Worm (Caenorhabditis elegans) whole organism, L1 larva: Measurements from ENCODE around the gene dod-17.

ENCODE experiments used
- C04F5.9 ChIP-seq: sonication (generic microtip); optimal IDR thresholded peaks from 2 replicates; lab custom pipeline; 2016; ENCODE audit warnings: missing genetic modification characterization, missing compliant biosample characterization
- C16A3.4 ChIP-seq: fragments of 150-350 bp; optimal IDR thresholded peaks from 2 replicates; lab custom pipeline; 2014; ENCODE audit warnings: missing biosample characterization, missing genetic modification characterization
- F16B12.6 ChIP-seq: fragments of 150-350 bp; optimal IDR thresholded peaks from 2 replicates; lab custom pipeline; 2014; ENCODE audit warnings: missing biosample characterization, missing genetic modification characterization
- ceh-8 ChIP-seq: fragments of 200-800 bp; sonication (Bioruptor generic); optimal IDR thresholded peaks from 2 replicates; lab custom pipeline; 2018; ENCODE audit warnings: mild to moderate bottlenecking, missing genetic modification characterization, moderate library complexity, missing compliant biosample characterization
- ceh-82 ChIP-seq, 3 experiments: fragments of 150-350 bp in 1 of 3; sonication (generic microtip) in 2 of 3; optimal IDR thresholded peaks; 2 replicates each; lab custom pipeline; 2014 to 2017; ENCODE audit warnings: missing biosample characterization in 3 of 3, missing genetic modification characterization in 3 of 3
- ceh-88 ChIP-seq: fragments of 200-800 bp; sonication (Bioruptor generic); IDR thresholded peaks from 2 replicates; pipeline ENCODE4 v1.3.6; 2022; ENCODE audit warnings: missing genetic modification characterization, missing compliant biosample characterization
- ceh-90 ChIP-seq: sonication (generic microtip); optimal IDR thresholded peaks from 2 replicates; lab custom pipeline; 2016; ENCODE audit warnings: missing genetic modification characterization, missing compliant biosample characterization
- ces-1 ChIP-seq: fragments of 150-350 bp; optimal IDR thresholded peaks from 2 replicates; lab custom pipeline; 2014; ENCODE audit warnings: missing biosample characterization, missing genetic modification reagents, missing genetic modification characterization
- dpl-1 ChIP-seq, 3 experiments: fragments of 150-350 bp in 2 of 3; sonication (generic microtip) in 1 of 3; optimal IDR thresholded peaks; 2 replicates each; lab custom pipeline; 2014 to 2017; ENCODE audit warnings: missing biosample characterization in 3 of 3, missing genetic modification characterization in 3 of 3, missing genetic modification reagents in 3 of 3
- elt-2 ChIP-seq: sonication (generic microtip); optimal IDR thresholded peaks from 2 replicates; lab custom pipeline; 2016; ENCODE audit warnings: missing genetic modification characterization, mild to moderate bottlenecking, inconsistent platforms, missing compliant biosample characterization, missing genetic modification reagents
- fkh-10 ChIP-seq: sonication (generic microtip); optimal IDR thresholded peaks from 2 replicates; lab custom pipeline; 2017; ENCODE audit warnings: missing biosample characterization, missing genetic modification reagents, missing genetic modification characterization
- fos-1 ChIP-seq: fragments of 150-350 bp; optimal IDR thresholded peaks from 2 replicates; lab custom pipeline; 2014; ENCODE audit warnings: missing biosample characterization, missing genetic modification characterization
- grh-1 ChIP-seq: fragments of 200-800 bp; sonication (Bioruptor generic); IDR thresholded peaks from 2 replicates; pipeline ENCODE4 v1.3.6; 2022; ENCODE audit warnings: missing genetic modification reagents, missing genetic modification characterization, missing compliant biosample characterization
- hlh-4 ChIP-seq: sonication (generic microtip); optimal IDR thresholded peaks from 2 replicates; lab custom pipeline; 2016; ENCODE audit warnings: mild to moderate bottlenecking, missing genetic modification characterization, missing compliant biosample characterization
- hpl-2 ChIP-seq: fragments of 150-350 bp; optimal IDR thresholded peaks from 2 replicates; lab custom pipeline; 2014; ENCODE audit warnings: missing biosample characterization, missing genetic modification reagents, missing genetic modification characterization
- irx-1 ChIP-seq: sonication (generic microtip); optimal IDR thresholded peaks from 2 replicates; lab custom pipeline; 2016; ENCODE audit warnings: missing genetic modification characterization, missing compliant biosample characterization
- isw-1 ChIP-seq: fragments of 200-800 bp; sonication (Bioruptor generic); IDR thresholded peaks from 2 replicates; pipeline ENCODE4 v1.3.6; 2022; ENCODE audit warnings: missing genetic modification characterization, missing compliant biosample characterization
- jun-1 ChIP-seq: fragments of 150-350 bp; optimal IDR thresholded peaks from 2 replicates; lab custom pipeline; 2014; ENCODE audit warnings: missing biosample characterization, missing genetic modification reagents, missing genetic modification characterization
- lin-13 ChIP-seq: fragments of 150-350 bp; optimal IDR thresholded peaks from 2 replicates; lab custom pipeline; 2014; ENCODE audit warnings: missing biosample characterization, missing genetic modification reagents, missing genetic modification characterization
- lin-15B ChIP-seq: fragments of 150-350 bp; sonication (generic microtip); optimal IDR thresholded peaks from 3 replicates; lab custom pipeline; 2014; ENCODE audit warnings: missing biosample characterization, missing genetic modification characterization
- lin-35 ChIP-seq, 2 experiments: fragments of 150-350 bp; optimal IDR thresholded peaks; 2 replicates each; lab custom pipeline; 2014; ENCODE audit warnings: missing biosample characterization in 2 of 2, missing genetic modification characterization in 2 of 2, missing genetic modification reagents in 2 of 2
- lin-39 ChIP-seq: fragments of 150-350 bp; optimal IDR thresholded peaks from 2 replicates; lab custom pipeline; 2014; ENCODE audit warnings: missing biosample characterization, missing genetic modification reagents, missing genetic modification characterization
- lsy-2 ChIP-seq, 2 experiments: fragments of 150-350 bp; optimal IDR thresholded peaks; 2 replicates each; lab custom pipeline; 2014; ENCODE audit warnings: missing biosample characterization in 2 of 2, missing genetic modification characterization in 2 of 2
- mdl-1 ChIP-seq, 2 experiments: fragments of 150-350 bp; optimal IDR thresholded peaks; 2 replicates each; lab custom pipeline; 2014 to 2017; ENCODE audit warnings: missing biosample characterization in 2 of 2, missing genetic modification characterization in 2 of 2, inconsistent platforms in 1 of 2
- nhr-11 ChIP-seq: fragments of 150-350 bp; optimal IDR thresholded peaks from 2 replicates; lab custom pipeline; 2014; ENCODE audit warnings: missing biosample characterization, missing genetic modification characterization
- nhr-20 ChIP-seq: sonication (generic microtip); optimal IDR thresholded peaks from 2 replicates; lab custom pipeline; 2016; ENCODE audit warnings: mild to moderate bottlenecking, missing genetic modification characterization, missing compliant biosample characterization
- nhr-47 ChIP-seq: sonication (generic microtip); optimal IDR thresholded peaks from 2 replicates; lab custom pipeline; 2016; ENCODE audit warnings: mild to moderate bottlenecking, missing genetic modification characterization, moderate library complexity, missing compliant biosample characterization
- nhr-71 ChIP-seq: sonication (generic microtip); optimal IDR thresholded peaks from 2 replicates; lab custom pipeline; 2016; ENCODE audit warnings: mild to moderate bottlenecking, missing genetic modification characterization, moderate library complexity, missing compliant biosample characterization
- nhr-90 ChIP-seq: sonication (generic microtip); optimal IDR thresholded peaks from 2 replicates; lab custom pipeline; 2016; ENCODE audit warnings: mild to moderate bottlenecking, missing genetic modification characterization, missing compliant biosample characterization; ENCODE audit not compliant: poor library complexity
- pax-3 ChIP-seq: fragments of 200-800 bp; sonication (Bioruptor generic); optimal IDR thresholded peaks from 2 replicates; lab custom pipeline; 2018; ENCODE audit warnings: mild to moderate bottlenecking, missing genetic modification characterization, moderate library complexity, missing compliant biosample characterization
- pqm-1 ChIP-seq: sonication (generic microtip); optimal IDR thresholded peaks from 3 replicates; lab custom pipeline; 2017; ENCODE audit warnings: missing biosample characterization, missing genetic modification characterization
- snpc-4 ChIP-seq: fragments of 150-350 bp; optimal IDR thresholded peaks from 2 replicates; lab custom pipeline; 2014; ENCODE audit warnings: missing biosample characterization, missing genetic modification characterization
- sox-4 ChIP-seq: sonication (generic microtip); optimal IDR thresholded peaks from 2 replicates; lab custom pipeline; 2016; ENCODE audit warnings: missing genetic modification characterization, missing compliant biosample characterization
- tbx-2 ChIP-seq: sonication (generic microtip); optimal IDR thresholded peaks from 2 replicates; lab custom pipeline; 2016; ENCODE audit warnings: missing genetic modification characterization, missing compliant biosample characterization
- tlp-1 ChIP-seq: fragments of 150-350 bp; optimal IDR thresholded peaks from 2 replicates; lab custom pipeline; 2014; ENCODE audit warnings: missing biosample characterization, missing genetic modification characterization
- unc-130 ChIP-seq: fragments of 150-350 bp; optimal IDR thresholded peaks from 2 replicates; lab custom pipeline; 2017; ENCODE audit warnings: missing biosample characterization, missing genetic modification characterization, inconsistent platforms
- unc-86 ChIP-seq: sonication (generic microtip); optimal IDR thresholded peaks from 2 replicates; lab custom pipeline; 2016; ENCODE audit warnings: missing genetic modification characterization, missing compliant biosample characterization
- xbp-1 ChIP-seq: sonication (generic microtip); optimal IDR thresholded peaks from 2 replicates; lab custom pipeline; 2016; ENCODE audit warnings: missing genetic modification characterization, missing compliant biosample characterization
- zip-4 ChIP-seq: fragments of 200-800 bp; sonication (Bioruptor generic); optimal IDR thresholded peaks from 2 replicates; lab custom pipeline; 2018; ENCODE audit warnings: mild to moderate bottlenecking, missing genetic modification characterization, moderate library complexity, missing compliant biosample characterization
- ztf-11 ChIP-seq, 2 experiments: sonication (generic microtip); optimal IDR thresholded peaks; 2 replicates each; lab custom pipeline; 2016 to 2017; ENCODE audit warnings: missing genetic modification characterization in 2 of 2, missing biosample characterization in 1 of 2, missing compliant biosample characterization in 1 of 2
- ztf-4 ChIP-seq: fragments of 150-350 bp; optimal IDR thresholded peaks from 2 replicates; lab custom pipeline; 2014; ENCODE audit warnings: missing biosample characterization, missing genetic modification characterization

dod-17 gene

ce11 chrIV:12975981-12976380 lies at the start of gene dod-17:
Gene dod-17 (plus strand): TSS chrIV:12976303.
- TF ChIP-seq hlh-4 (tag; lab: Kevin White, UChicago) (no peak), elt-2 (tag; lab: Kevin White, UChicago) (peak; percentile 40)

- no peak for TF ChIP-seq lin-39 (tag; lab: Kevin White, UChicago)
- no peak for TF ChIP-seq ces-1
- no peak for TF ChIP-seq ztf-4 (tag; lab: Kevin White, UChicago)
- TF ChIP-seq lin-15B (tag; lab: Kevin White, UChicago): no peak
- no peak for TF ChIP-seq F16B12.6 (tag; lab: Kevin White, UChicago)
- TF ChIP-seq unc-130: no peak
- TF ChIP-seq mdl-1 (tag; optimal IDR thresholded peaks at IDR 0.05; lab: Kevin White, UChicago): no peak
- no peak for TF ChIP-seq snpc-4 (tag; lab: Kevin White, UChicago)
- no peak for TF ChIP-seq hlh-4 (tag; lab: Kevin White, UChicago)
- TF ChIP-seq pax-3 (tag; lab: Kevin White, UChicago): no peak
- no peak for TF ChIP-seq ceh-8
- no peak for TF ChIP-seq irx-1 (tag; lab: Kevin White, UChicago)
- no peak for TF ChIP-seq nhr-90 (tag; lab: Kevin White, UChicago)
Observed at ce11 chrIV:12926639-12927038, 49.5 kb upstream of the dod-17 start, which contains the start of gene srlf-5. Gene srlf-5 (minus strand): TSS chrIV:12926739.

- TF ChIP-seq nhr-90 (tag; lab: Kevin White, UChicago): peak; percentile 28
- TF ChIP-seq pqm-1: peak; percentile 5
- peak; percentile 14 for TF ChIP-seq nhr-20
- TF ChIP-seq jun-1: no peak
- peak; percentile 66 for TF ChIP-seq tlp-1 (tag; lab: Kevin White, UChicago)
- no peak for TF ChIP-seq unc-86 (tag; lab: Kevin White, UChicago)
- TF ChIP-seq lin-13 (GFP tag; lab: Kevin White, UChicago): no peak
- no peak for TF ChIP-seq ceh-90 (tag; lab: Kevin White, UChicago)
- TF ChIP-seq elt-2 (tag; lab: Kevin White, UChicago): peak; percentile 100
- TF ChIP-seq nhr-71: peak; percentile 40
- TF ChIP-seq fkh-10 (GFP tag; lab: Kevin White, UChicago): no peak
- TF ChIP-seq C16A3.4 (tag; lab: Kevin White, UChicago): no peak
- TF ChIP-seq ceh-88: no peak
Observed at ce11 chrIV:12936221-12936776, 39.8 kb upstream of the dod-17 start, which contains the start of the genes cld-1 and dod-21. Gene cld-1 (minus strand): TSS chrIV:12936271. Gene dod-21 (plus strand): TSS chrIV:12936738.

- TF ChIP-seq grh-1 (GFP tag; lab: Robert Waterston, UW) (no peak), sox-4 (no peak)
Observed at ce11 chrIV:12941254-12941653, 34.8 kb upstream of the dod-17 start, which contains the start of gene dod-24. Gene dod-24 (minus strand): TSS chrIV:12941354.

- no peak for TF ChIP-seq nhr-47 (tag; lab: Kevin White, UChicago)
- TF ChIP-seq lsy-2 (tag; optimal IDR thresholded peaks at IDR 0.05; lab: Kevin White, UChicago): no peak
- TF ChIP-seq xbp-1 (tag; lab: Kevin White, UChicago): no peak
- no peak for TF ChIP-seq lin-35 (GFP tag; optimal IDR thresholded peaks at IDR 0.05; lab: Kevin White, UChicago)
- no peak for TF ChIP-seq dpl-1 (GFP tag; optimal IDR thresholded peaks at IDR 0.05; lab: Kevin White, UChicago)
- no peak for TF ChIP-seq ztf-11 (tag; optimal IDR thresholded peaks at IDR 0.05; lab: Kevin White, UChicago)
- TF ChIP-seq ceh-82 (tag; optimal IDR thresholded peaks at IDR 0.05; lab: Kevin White, UChicago): no peak
- no peak for TF ChIP-seq hpl-2 (GFP tag; lab: Kevin White, UChicago)
- no peak for TF ChIP-seq zip-4 (GFP tag; lab: Kevin White, UChicago)
- no peak for TF ChIP-seq C04F5.9
- TF ChIP-seq fos-1 (tag; lab: Kevin White, UChicago): no peak
- TF ChIP-seq isw-1 (GFP tag; lab: Robert Waterston, UW): no peak
- no peak for TF ChIP-seq lin-15B (tag; lab: Kevin White, UChicago)
- TF ChIP-seq nhr-11 (tag; lab: Kevin White, UChicago): no peak
- no peak for TF ChIP-seq snpc-4 (tag; lab: Kevin White, UChicago)
- no peak for TF ChIP-seq tbx-2
Observed at ce11 chrIV:12942633-12943032, 33.5 kb upstream of the dod-17 start, which contains the start of gene dct-19. Gene dct-19 (plus strand): TSS chrIV:12942933.
